Fruit fly (Drosophila melanogaster) whole organism, pupa: ENCODE measurements around the gene CG18294.

Experiments used
- CG32121 ChIP-seq: fragments of 200-800 bp; sonication (Bioruptor generic); IDR thresholded peaks from 2 replicates; pipeline ENCODE4 v1.3.6; 2022; ENCODE audit warnings: missing biosample characterization, missing genetic modification characterization
- fd96Ca ChIP-seq: fragments of 200-800 bp; sonication (Bioruptor generic); IDR thresholded peaks from 3 replicates; pipeline ENCODE4 v1.3.6; 2022; ENCODE audit warnings: missing biosample characterization, missing genetic modification characterization

dm6 chr3L:19464659-19465058 lies 10.7 kb downstream of the CG18294 start, which contains the start of gene CG14095:
- TF ChIP-seq fd96Ca (GFP tag; lab: Robert Waterston, UW) (no peak), CG32121 (GFP tag; lab: Robert Waterston, UW) (no peak)
